Fruit fly (Drosophila melanogaster) whole organism, pupa: ENCODE results near the gene CG46525.

Source experiments
- CG10348 ChIP-seq: fragments of 200-800 bp; sonication (Bioruptor generic); IDR thresholded peaks from 2 replicates; pipeline ENCODE4 v1.3.6; 2022; ENCODE audit warnings: missing biosample characterization, missing genetic modification characterization
- CG12605 ChIP-seq: fragments of 200-800 bp; sonication (Bioruptor generic); IDR thresholded peaks from 2 replicates; pipeline ENCODE4 v1.3.6; 2022; ENCODE audit warnings: missing biosample characterization, missing genetic modification characterization
- CG13204 ChIP-seq: fragments of 200-800 bp; sonication (Bioruptor generic); optimal IDR thresholded peaks from 2 replicates; lab custom pipeline; 2018; ENCODE audit warnings: missing biosample characterization, mild to moderate bottlenecking, missing genetic modification characterization, moderate library complexity
- CG14655 ChIP-seq: fragments of 200-800 bp; sonication (Bioruptor generic); optimal IDR thresholded peaks from 3 replicates; lab custom pipeline; 2017; ENCODE audit warnings: mild to moderate bottlenecking, missing biosample characterization, missing genetic modification reagents, missing genetic modification characterization
- CG15710 ChIP-seq: fragments of 200-800 bp; sonication (Bioruptor generic); optimal IDR thresholded peaks from 2 replicates; lab custom pipeline; 2018; ENCODE audit warnings: missing biosample characterization, mild to moderate bottlenecking, missing genetic modification characterization, moderate library complexity
- CG17806 ChIP-seq: fragments of 200-800 bp; sonication (Bioruptor generic); optimal IDR thresholded peaks from 2 replicates; lab custom pipeline; 2018; ENCODE audit warnings: missing biosample characterization, mild to moderate bottlenecking, missing genetic modification characterization, moderate library complexity
- CG32121 ChIP-seq: fragments of 200-800 bp; sonication (Bioruptor generic); IDR thresholded peaks from 2 replicates; pipeline ENCODE4 v1.3.6; 2022; ENCODE audit warnings: missing biosample characterization, missing genetic modification characterization
- CG34367 ChIP-seq: fragments of 200-800 bp; sonication (Bioruptor generic); optimal IDR thresholded peaks from 2 replicates; lab custom pipeline; 2018; ENCODE audit warnings: missing biosample characterization, mild to moderate bottlenecking, missing genetic modification characterization
- CG4496 ChIP-seq: fragments of 200-800 bp; sonication (Bioruptor generic); IDR thresholded peaks from 3 replicates; pipeline ENCODE4 v1.3.6; 2022; ENCODE audit warnings: missing biosample characterization, missing genetic modification characterization
- CG8159 ChIP-seq: fragments of 200-800 bp; sonication (Bioruptor generic); optimal IDR thresholded peaks from 3 replicates; lab custom pipeline; 2018; ENCODE audit warnings: missing biosample characterization, mild to moderate bottlenecking, missing genetic modification characterization, moderate library complexity
- CG8301 ChIP-seq: fragments of 200-800 bp; sonication (Bioruptor generic); optimal IDR thresholded peaks from 2 replicates; lab custom pipeline; 2018; ENCODE audit warnings: missing biosample characterization, mild to moderate bottlenecking, missing genetic modification characterization
- CG9948 ChIP-seq: fragments of 200-800 bp; sonication (Bioruptor generic); optimal IDR thresholded peaks from 2 replicates; lab custom pipeline; 2018; ENCODE audit warnings: missing biosample characterization, mild to moderate bottlenecking, missing genetic modification characterization, moderate library complexity
- D1 ChIP-seq: fragments of 200-800 bp; sonication (Bioruptor generic); optimal IDR thresholded peaks from 2 replicates; lab custom pipeline; 2018; ENCODE audit warnings: missing biosample characterization, mild to moderate bottlenecking, missing genetic modification characterization, moderate library complexity
- EcR ChIP-seq: fragments of 200-800 bp; sonication (Bioruptor generic); optimal IDR thresholded peaks from 3 replicates; lab custom pipeline; 2019; ENCODE audit warnings: missing biosample characterization, missing genetic modification characterization, mild to moderate bottlenecking, moderate library complexity, missing genetic modification reagents
- Ets98B ChIP-seq: fragments of 200-800 bp; sonication (Bioruptor generic); IDR thresholded peaks from 2 replicates; pipeline ENCODE4 v1.3.6; 2022; ENCODE audit warnings: missing biosample characterization, missing genetic modification characterization
- Pif1A ChIP-seq: fragments of 200-800 bp; sonication (Bioruptor generic); optimal IDR thresholded peaks from 3 replicates; lab custom pipeline; 2016; ENCODE audit warnings: missing biosample characterization, missing genetic modification characterization
- Pif1B ChIP-seq: fragments of 200-800 bp; sonication (Bioruptor generic); optimal IDR thresholded peaks from 3 replicates; lab custom pipeline; 2016; ENCODE audit warnings: missing biosample characterization, missing genetic modification characterization
- Snoo ChIP-seq: fragments of 200-800 bp; sonication (Bioruptor generic); optimal IDR thresholded peaks from 3 replicates; lab custom pipeline; 2017; ENCODE audit warnings: missing biosample characterization, mild to moderate bottlenecking, missing genetic modification characterization, inconsistent platforms
- fd96Ca ChIP-seq: fragments of 200-800 bp; sonication (Bioruptor generic); IDR thresholded peaks from 3 replicates; pipeline ENCODE4 v1.3.6; 2022; ENCODE audit warnings: missing biosample characterization, missing genetic modification characterization
- gl ChIP-seq: fragments of 200-800 bp; sonication (Bioruptor generic); optimal IDR thresholded peaks from 2 replicates; lab custom pipeline; 2018; ENCODE audit warnings: missing biosample characterization, mild to moderate bottlenecking, missing genetic modification characterization
- rn ChIP-seq: fragments of 200-800 bp; sonication (Bioruptor generic); IDR thresholded peaks from 2 replicates; pipeline ENCODE4 v1.3.6; 2022; ENCODE audit warnings: missing biosample characterization, missing genetic modification characterization

The CG46525 gene

DNA sequence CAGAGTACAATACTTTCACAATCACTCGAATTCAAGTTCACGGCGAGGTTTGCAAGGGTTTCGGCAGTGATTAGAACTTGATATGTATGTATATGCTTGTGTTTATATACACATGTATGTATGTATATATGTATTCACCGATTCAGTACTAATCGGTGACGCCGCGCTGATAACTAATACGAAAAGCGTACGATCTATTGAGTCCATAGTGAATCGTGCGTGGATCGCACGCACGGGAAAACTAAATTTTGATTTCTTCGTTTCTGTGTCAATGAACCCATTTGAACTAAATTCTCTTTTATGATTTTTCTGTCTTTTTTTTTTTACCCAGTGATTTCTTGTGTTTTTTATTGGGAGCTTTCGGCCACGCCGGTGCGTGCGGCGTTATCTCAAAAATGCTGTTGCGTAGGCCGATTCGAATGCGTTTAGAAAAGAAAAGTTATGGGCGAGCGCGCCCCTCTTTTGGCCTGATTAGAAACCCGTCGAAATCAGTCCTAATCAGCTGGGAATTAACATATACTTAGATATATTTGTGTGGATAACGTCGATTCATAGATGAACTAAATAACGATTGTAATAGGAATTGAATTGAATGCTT lies 18.9 kb downstream of the CG46525 start:
- TF ChIP-seq rn (GFP tag; lab: Robert Waterston, UW) = no peak
- no peak for TF ChIP-seq CG10348 (GFP tag; lab: Robert Waterston, UW)
- no peak for TF ChIP-seq gl (tag; lab: Kevin White, UChicago)
- no peak for TF ChIP-seq Ets98B
- TF ChIP-seq CG9948 = no peak
- TF ChIP-seq Pif1B (GFP tag; lab: Kevin White, UChicago) = no peak
- no peak for TF ChIP-seq Pif1A
- no peak for TF ChIP-seq CG4496 (GFP tag; lab: Robert Waterston, UW)
- TF ChIP-seq CG8301 (tag; lab: Kevin White, UChicago) = no peak
- TF ChIP-seq CG8159 (tag; lab: Kevin White, UChicago) = no peak
- TF ChIP-seq D1 = no peak
- TF ChIP-seq CG15710 (tag; lab: Kevin White, UChicago) = no peak

DNA sequence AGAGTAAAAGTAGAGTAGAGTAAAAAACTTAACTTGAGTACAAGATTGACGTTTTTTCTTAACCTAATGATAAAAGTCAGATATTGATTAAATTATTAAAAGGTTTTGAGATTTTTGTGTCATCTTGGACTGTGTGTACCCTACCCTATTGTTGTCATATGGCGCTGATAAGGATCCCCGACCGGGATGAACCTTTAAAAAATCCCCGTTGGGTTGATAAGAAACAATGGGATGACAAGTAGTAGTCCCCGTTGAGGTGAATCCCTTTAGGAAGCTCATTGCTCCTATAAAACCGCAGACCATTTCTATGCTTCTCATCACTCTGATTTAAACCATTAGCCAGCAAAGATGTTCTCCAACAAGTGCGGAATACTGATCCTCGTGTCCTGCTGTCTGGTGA lies 19.5 kb downstream of the CG46525 start, which contains the start of gene edin:
Gene edin, plus strand, starts transcription at position 340 of the 400 bp plus-strand sequence.
- TF ChIP-seq rn (GFP tag; lab: Robert Waterston, UW) = no peak
- TF ChIP-seq Ets98B = no peak
- TF ChIP-seq EcR = no peak
- TF ChIP-seq Pif1B (GFP tag; lab: Kevin White, UChicago) = no peak
- no peak for TF ChIP-seq CG13204 (GFP tag; lab: Kevin White, UChicago)
- TF ChIP-seq CG32121 (GFP tag; lab: Robert Waterston, UW) = no peak
- TF ChIP-seq CG8159 (tag; lab: Kevin White, UChicago) = no peak
- TF ChIP-seq D1 = no peak
- no peak for TF ChIP-seq CG10348 (GFP tag; lab: Robert Waterston, UW)
- TF ChIP-seq gl (tag; lab: Kevin White, UChicago) = no peak
- TF ChIP-seq CG9948 = no peak
- no peak for TF ChIP-seq CG14655 (GFP tag; lab: Kevin White, UChicago)

DNA sequence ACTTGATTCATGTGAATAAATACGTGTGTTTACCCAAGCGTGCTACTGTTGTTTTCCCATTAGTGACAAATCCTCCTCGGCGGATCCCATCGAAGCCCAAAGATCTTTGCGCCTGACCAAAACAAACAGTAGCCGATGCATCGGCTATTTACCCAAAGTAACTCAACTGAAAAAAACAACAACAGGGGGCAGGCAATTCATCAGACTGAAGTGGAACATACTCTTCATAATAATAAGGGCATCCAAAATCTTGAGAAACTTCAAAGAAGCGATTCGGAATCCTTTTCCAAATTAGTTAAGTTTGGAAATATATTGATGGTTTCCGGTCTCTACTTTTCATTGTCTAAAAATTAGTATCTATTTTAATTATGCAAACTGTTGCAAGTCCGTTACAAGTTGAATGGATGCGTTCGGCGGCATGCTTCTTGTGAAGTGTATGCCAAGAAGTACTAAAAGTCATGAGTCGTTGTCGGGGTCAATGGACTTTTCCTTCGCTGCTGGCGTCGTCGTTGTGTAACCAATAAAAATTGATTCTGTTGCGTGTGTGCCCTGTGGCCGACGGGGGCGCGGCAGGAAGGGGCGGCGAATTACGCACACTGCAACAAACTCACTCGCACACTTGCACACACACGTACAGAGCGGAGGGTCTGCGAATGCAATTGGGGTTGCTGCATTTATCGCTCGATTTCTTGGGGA lies 20.4 kb downstream of the CG46525 start:
- no peak for TF ChIP-seq CG10348 (GFP tag; lab: Robert Waterston, UW)
- TF ChIP-seq CG17806 = peak; percentile 64
- TF ChIP-seq CG13204 (GFP tag; lab: Kevin White, UChicago) = peak; percentile 58
- TF ChIP-seq gl (tag; lab: Kevin White, UChicago) = peak; percentile 13
- TF ChIP-seq CG15710 (tag; lab: Kevin White, UChicago) = peak; percentile 73
- TF ChIP-seq Ets98B = peak; percentile 21; the same call in 1 of the 2 replicates
- no peak for TF ChIP-seq CG12605 (GFP tag; lab: Robert Waterston, UW)
- TF ChIP-seq D1 = no peak
- TF ChIP-seq fd96Ca = 0 out of 3 replicates have a peak, but pooled peaks have one; percentile 5
- peak; percentile 98 for TF ChIP-seq EcR
- peak; percentile 61; the same call in 2 of the 3 replicates for TF ChIP-seq CG4496 (GFP tag; lab: Robert Waterston, UW)
- TF ChIP-seq Pif1B (GFP tag; lab: Kevin White, UChicago) = peak; percentile 40
- TF ChIP-seq CG8301 (tag; lab: Kevin White, UChicago) = peak; percentile 45
- TF ChIP-seq CG14655 (GFP tag; lab: Kevin White, UChicago) = peak; percentile 58
- TF ChIP-seq rn (GFP tag; lab: Robert Waterston, UW) = no peak
- peak; percentile 78 for TF ChIP-seq CG8159 (tag; lab: Kevin White, UChicago)
- TF ChIP-seq Snoo (tag; lab: Kevin White, UChicago) = peak; percentile 68
- TF ChIP-seq Pif1A = peak; percentile 67
- TF ChIP-seq CG34367 = peak; percentile 51
- 0 out of 2 replicates have a peak, but pooled peaks have one; percentile 27 for TF ChIP-seq CG32121 (GFP tag; lab: Robert Waterston, UW)
- peak; percentile 60 for TF ChIP-seq CG9948

DNA sequence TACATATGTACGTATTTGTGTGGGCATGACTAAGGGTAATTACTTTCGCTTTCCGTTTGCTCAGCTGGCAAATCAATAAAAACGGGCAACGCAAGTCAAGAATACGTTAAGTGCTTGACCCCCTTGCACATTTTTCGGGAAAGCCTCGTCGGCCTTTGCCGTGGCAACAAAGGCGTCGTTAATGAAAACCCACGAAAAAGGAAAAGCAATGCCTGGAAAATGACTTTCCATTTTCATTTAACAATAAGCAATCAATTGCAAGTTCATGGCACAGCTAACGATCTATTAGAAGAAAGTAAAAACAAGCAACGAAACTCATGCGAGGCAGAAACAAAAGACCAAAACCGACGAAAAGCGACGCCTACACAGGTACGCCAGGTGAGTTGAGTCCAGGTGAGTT lies 21.0 kb downstream of the CG46525 start:
- TF ChIP-seq rn (GFP tag; lab: Robert Waterston, UW) (no peak), CG32121 (GFP tag; lab: Robert Waterston, UW) (no peak), fd96Ca (no peak), gl (tag; lab: Kevin White, UChicago) (no peak)

DNA sequence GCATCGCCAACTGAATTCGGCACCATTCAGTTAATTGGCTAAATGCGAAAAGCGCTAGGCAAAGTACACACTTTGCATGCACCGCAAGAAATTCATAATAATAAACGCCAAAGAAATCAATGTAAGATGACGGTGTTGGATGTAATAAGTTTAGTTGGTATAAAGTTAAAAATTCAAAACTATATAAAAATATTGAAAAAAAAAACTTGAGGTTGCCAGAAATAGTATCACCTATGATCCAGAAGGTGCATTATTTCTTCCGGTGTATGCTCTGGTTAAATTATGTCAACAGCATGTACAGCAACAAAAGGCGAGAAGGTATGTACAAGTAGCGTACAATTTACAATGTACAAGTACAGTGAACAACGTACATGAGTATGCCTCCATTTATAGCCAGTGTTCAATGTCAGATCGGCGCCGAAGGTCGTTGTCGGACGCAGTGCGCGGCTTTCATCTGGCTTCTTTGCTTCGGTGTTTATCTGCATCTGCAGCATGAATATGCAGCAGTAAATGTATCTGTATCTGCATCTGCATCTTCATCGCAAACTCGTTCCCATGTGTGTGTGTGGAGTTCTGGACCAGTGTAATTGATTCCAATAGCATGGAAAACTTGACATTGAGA lies 22.0 kb downstream of the CG46525 start:
- TF ChIP-seq D1 = peak; percentile 73
- peak; percentile 84 for TF ChIP-seq EcR
- TF ChIP-seq CG13204 (GFP tag; lab: Kevin White, UChicago) = peak; percentile 40
- peak; percentile 81 for TF ChIP-seq Pif1B (GFP tag; lab: Kevin White, UChicago)
- peak; percentile 58 for TF ChIP-seq rn (GFP tag; lab: Robert Waterston, UW)
- TF ChIP-seq CG32121 (GFP tag; lab: Robert Waterston, UW) = peak; percentile 73
- TF ChIP-seq CG10348 (GFP tag; lab: Robert Waterston, UW) = no peak
- TF ChIP-seq CG14655 (GFP tag; lab: Kevin White, UChicago) = peak; percentile 83
- TF ChIP-seq CG17806 = peak; percentile 89
- TF ChIP-seq CG15710 (tag; lab: Kevin White, UChicago) = peak; percentile 85
- peak; percentile 65 for TF ChIP-seq CG8301 (tag; lab: Kevin White, UChicago)
- peak; percentile 86 for TF ChIP-seq Pif1A
- peak; percentile 88 for TF ChIP-seq CG9948
- peak; percentile 87 for TF ChIP-seq CG4496 (GFP tag; lab: Robert Waterston, UW)
- 0 out of 2 replicates have a peak, but pooled peaks have one; percentile 51 for TF ChIP-seq CG12605 (GFP tag; lab: Robert Waterston, UW)
- peak; percentile 90 for TF ChIP-seq CG8159 (tag; lab: Kevin White, UChicago)
- TF ChIP-seq gl (tag; lab: Kevin White, UChicago) = peak; percentile 48
- peak; percentile 56 for TF ChIP-seq Ets98B
- no peak; the same call in 1 of the 3 replicates for TF ChIP-seq fd96Ca
- peak; percentile 45 for TF ChIP-seq Snoo (tag; lab: Kevin White, UChicago)
- TF ChIP-seq CG34367 = peak; percentile 81
